Worm (Caenorhabditis elegans) whole organism, L4 larva: ENCODE results near the gene mtm-5.

Experiments used
- D1046.2 ChIP-seq: fragments of 200-800 bp; sonication (Bioruptor generic); IDR thresholded peaks from 2 replicates; pipeline ENCODE4 v1.3.6; 2022; ENCODE audit warnings: missing genetic modification characterization, missing compliant biosample characterization
- F10B5.3 ChIP-seq: sonication (generic microtip); optimal IDR thresholded peaks from 2 replicates; lab custom pipeline; 2016; ENCODE audit warnings: mild to moderate bottlenecking, missing genetic modification characterization, missing compliant biosample characterization
- Y105C5A.15 ChIP-seq: fragments of 200-800 bp; sonication (Bioruptor generic); IDR thresholded peaks from 2 replicates; pipeline ENCODE4 v1.3.6; 2022; ENCODE audit warnings: missing genetic modification characterization, missing compliant biosample characterization
- ZK337.2 ChIP-seq: fragments of 200-800 bp; sonication (Bioruptor generic); IDR thresholded peaks from 2 replicates; pipeline ENCODE4 v1.3.6; 2022; ENCODE audit warnings: missing genetic modification reagents, missing genetic modification characterization, missing compliant biosample characterization
- aha-1 ChIP-seq: fragments of 150-350 bp; peaks from one replicate; lab custom pipeline; 2014; ENCODE audit warnings: missing biosample characterization, missing genetic modification characterization
- aly-2 ChIP-seq: sonication (generic microtip); optimal IDR thresholded peaks from 2 replicates; lab custom pipeline; 2018; ENCODE audit warnings: missing biosample characterization, missing genetic modification characterization
- ceh-44 ChIP-seq: fragments of 200-800 bp; sonication (Bioruptor generic); IDR thresholded peaks from 2 replicates; pipeline ENCODE4 v1.3.6; 2022; ENCODE audit warnings: missing genetic modification reagents, missing genetic modification characterization, missing compliant biosample characterization
- ceh-62 ChIP-seq: sonication (generic microtip); optimal IDR thresholded peaks from 2 replicates; lab custom pipeline; 2017; ENCODE audit warnings: missing biosample characterization, missing genetic modification characterization
- ceh-82 ChIP-seq: sonication (generic microtip); optimal IDR thresholded peaks from 2 replicates; lab custom pipeline; 2017; ENCODE audit warnings: missing biosample characterization, missing genetic modification characterization
- ces-1 ChIP-seq: fragments of 150-350 bp; sonication (generic microtip); optimal IDR thresholded peaks from 4 replicates; lab custom pipeline; 2014; ENCODE audit warnings: missing biosample characterization, missing genetic modification reagents, missing genetic modification characterization
- daf-12 ChIP-seq: fragments of 150-350 bp; optimal IDR thresholded peaks from 2 replicates; lab custom pipeline; 2014; ENCODE audit warnings: missing biosample characterization, missing genetic modification reagents, missing genetic modification characterization
- daf-16 ChIP-seq, 3 experiments: sonication (generic microtip); optimal IDR thresholded peaks; 2 replicates each; lab custom pipeline; 2016 to 2017; ENCODE audit warnings: missing genetic modification characterization in 3 of 3, missing genetic modification reagents in 3 of 3, mild to moderate bottlenecking in 2 of 3, missing compliant biosample characterization in 2 of 3, missing biosample characterization in 1 of 3, moderate library complexity in 1 of 3
- daf-8 ChIP-seq: fragments of 200-800 bp; sonication (Bioruptor generic); IDR thresholded peaks from 2 replicates; pipeline ENCODE4 v1.3.6; 2022; ENCODE audit warnings: missing genetic modification characterization, missing compliant biosample characterization
- dmd-6 ChIP-seq: fragments of 200-800 bp; sonication (Bioruptor generic); IDR thresholded peaks from 2 replicates; pipeline ENCODE4 v1.3.6; 2022; ENCODE audit warnings: missing genetic modification reagents, missing genetic modification characterization, missing compliant biosample characterization
- gei-8 ChIP-seq: fragments of 200-800 bp; sonication (Bioruptor generic); optimal IDR thresholded peaks from 2 replicates; lab custom pipeline; 2018; ENCODE audit warnings: mild to moderate bottlenecking, missing genetic modification characterization, missing compliant biosample characterization
- hlh-11 ChIP-seq: fragments of 200-800 bp; sonication (Bioruptor generic); optimal IDR thresholded peaks from 2 replicates; lab custom pipeline; 2018; ENCODE audit warnings: mild to moderate bottlenecking, missing genetic modification characterization, missing compliant biosample characterization
- hmg-1.1 ChIP-seq: fragments of 200-800 bp; sonication (Bioruptor generic); IDR thresholded peaks from 2 replicates; pipeline ENCODE4 v1.3.6; 2022; ENCODE audit warnings: missing genetic modification reagents, missing genetic modification characterization, missing compliant biosample characterization
- lin-13 ChIP-seq: fragments of 150-350 bp; optimal IDR thresholded peaks from 2 replicates; lab custom pipeline; 2014; ENCODE audit warnings: missing biosample characterization, missing genetic modification reagents, missing genetic modification characterization
- lin-29 ChIP-seq: fragments of 200-800 bp; sonication (Bioruptor generic); IDR thresholded peaks from 2 replicates; pipeline ENCODE4 v1.3.6; 2022; ENCODE audit warnings: missing genetic modification reagents, missing genetic modification characterization, missing compliant biosample characterization
- lin-39 ChIP-seq: fragments of 150-350 bp; optimal IDR thresholded peaks from 2 replicates; lab custom pipeline; 2014; ENCODE audit warnings: missing biosample characterization, missing genetic modification reagents, missing genetic modification characterization
- mep-1 ChIP-seq: fragments of 150-350 bp; sonication (generic microtip); optimal IDR thresholded peaks from 3 replicates; lab custom pipeline; 2014; ENCODE audit warnings: missing biosample characterization, missing genetic modification characterization
- nhr-102 ChIP-seq: sonication (generic microtip); optimal IDR thresholded peaks from 2 replicates; lab custom pipeline; 2016; ENCODE audit warnings: mild to moderate bottlenecking, missing genetic modification characterization, moderate library complexity, missing compliant biosample characterization
- nhr-11 ChIP-seq: fragments of 150-350 bp; optimal IDR thresholded peaks from 2 replicates; lab custom pipeline; 2014; ENCODE audit warnings: missing biosample characterization, missing genetic modification characterization
- nhr-42 ChIP-seq: fragments of 200-800 bp; sonication (Bioruptor generic); IDR thresholded peaks from 2 replicates; pipeline ENCODE4 v1.3.6; 2022; ENCODE audit warnings: missing genetic modification characterization, missing compliant biosample characterization
- nhr-48 ChIP-seq: sonication (generic microtip); optimal IDR thresholded peaks from 2 replicates; lab custom pipeline; 2016; ENCODE audit warnings: mild to moderate bottlenecking, missing genetic modification characterization, missing compliant biosample characterization
- nhr-6 ChIP-seq: fragments of 150-350 bp; optimal IDR thresholded peaks from 2 replicates; lab custom pipeline; 2014; ENCODE audit warnings: missing biosample characterization, missing genetic modification characterization
- nhr-76 ChIP-seq: fragments of 150-350 bp; optimal IDR thresholded peaks from 2 replicates; lab custom pipeline; 2014; ENCODE audit warnings: missing biosample characterization, missing genetic modification characterization
- saeg-2 ChIP-seq: fragments of 200-800 bp; sonication (Bioruptor generic); IDR thresholded peaks from 2 replicates; pipeline ENCODE4 v1.3.6; 2022; ENCODE audit warnings: missing genetic modification reagents, missing genetic modification characterization, missing compliant biosample characterization
- snpc-1.2 ChIP-seq: fragments of 200-800 bp; sonication (Bioruptor generic); IDR thresholded peaks from 2 replicates; pipeline ENCODE4 v1.3.6; 2022; ENCODE audit warnings: missing genetic modification reagents, missing genetic modification characterization, missing compliant biosample characterization
- tra-1 ChIP-seq: fragments of 200-800 bp; sonication (Bioruptor generic); IDR thresholded peaks from 2 replicates; pipeline ENCODE4 v1.3.6; 2022; ENCODE audit warnings: missing genetic modification reagents, missing genetic modification characterization, missing compliant biosample characterization
- unc-62 ChIP-seq, 3 experiments: fragments of 150-350 bp in 1 of 3; sonication (generic microtip); optimal IDR thresholded peaks in 2 of 3; peaks in 1 of 3; 1 replicate in 1 of 3; 2 replicates in 2 of 3; lab custom pipeline; 2014 to 2017; ENCODE audit warnings: missing biosample characterization in 3 of 3, missing genetic modification characterization in 3 of 3, missing genetic modification reagents in 3 of 3, missing genotype in 1 of 3

The mtm-5 gene

DNA sequence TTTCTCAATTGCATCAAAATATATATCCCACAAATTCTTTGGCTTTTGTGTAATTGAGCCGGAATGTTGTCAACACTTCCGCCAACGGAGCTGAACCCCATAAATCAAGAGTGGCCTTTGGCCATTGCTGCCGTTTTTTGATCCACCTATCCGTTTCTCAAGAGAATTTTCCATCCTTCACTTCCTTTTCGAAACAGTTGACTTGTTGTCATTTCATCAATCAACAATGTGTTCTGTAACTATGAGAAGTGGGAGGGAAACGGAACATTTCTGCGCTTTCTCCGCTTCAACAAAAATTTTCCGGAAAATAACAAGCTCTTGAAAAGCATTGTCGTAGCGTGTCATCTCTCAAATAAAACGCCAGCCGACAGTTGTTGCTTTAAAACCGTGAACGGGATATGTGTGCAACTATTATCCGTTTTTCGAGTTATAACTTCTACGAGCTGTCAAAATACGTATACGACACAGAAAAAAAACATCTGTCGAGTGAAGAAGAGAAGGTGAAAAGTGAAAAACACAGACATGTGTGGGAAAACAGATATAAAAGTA, 43.3 kb downstream of the mtm-5 start:
- TF ChIP-seq nhr-11 (tag; lab: Kevin White, UChicago): peak; percentile 80
- no peak for TF ChIP-seq nhr-102 (tag; lab: Kevin White, UChicago)
- no peak for TF ChIP-seq lin-13 (GFP tag; lab: Kevin White, UChicago)
- TF ChIP-seq ces-1 (GFP tag; lab: Kevin White, UChicago): no peak
- peak; percentile 12 for TF ChIP-seq hlh-11
- TF ChIP-seq unc-62 (GFP tag; optimal IDR thresholded peaks at IDR 0.05 in 1 of 2; lab: Kevin White, UChicago): peak in 1 of 2 experiments; percentile 60
- no peak for TF ChIP-seq unc-62 (tag; optimal IDR thresholded peaks at IDR 0.05; lab: Kevin White, UChicago)
- TF ChIP-seq daf-16 (GFP tag; optimal IDR thresholded peaks at IDR 0.05; lab: Kevin White, UChicago): peak in 1 of 2 experiments; percentile 95
- no peak for TF ChIP-seq daf-16 (tag; optimal IDR thresholded peaks at IDR 0.05; lab: Kevin White, UChicago)

DNA sequence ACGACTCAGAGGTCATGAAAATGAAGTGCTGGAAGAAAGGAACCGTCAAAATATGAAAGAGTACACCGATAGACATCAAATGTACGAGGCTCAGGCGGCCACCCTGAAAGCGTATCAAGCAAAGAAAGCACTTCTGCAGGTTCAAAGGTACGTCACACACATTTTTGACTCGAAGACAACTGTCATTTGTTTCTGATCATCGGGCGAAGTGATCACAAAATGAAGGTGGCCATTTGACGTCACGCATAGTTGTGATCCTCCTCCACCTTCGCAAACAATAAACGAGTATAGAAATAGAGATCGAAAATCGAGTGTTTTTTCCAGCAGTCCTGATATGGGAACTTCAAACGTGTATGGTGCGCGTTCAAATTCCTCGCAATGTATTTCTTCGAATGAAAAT, 44.0 kb downstream of the mtm-5 start:
- no peak for TF ChIP-seq ceh-44
- no peak for TF ChIP-seq nhr-42 (GFP tag; lab: Robert Waterston, UW)
- TF ChIP-seq daf-8 (GFP tag; lab: Robert Waterston, UW): no peak
- no peak for TF ChIP-seq gei-8 (GFP tag; lab: Kevin White, UChicago)
- TF ChIP-seq nhr-48: no peak
- TF ChIP-seq hlh-11: no peak
- TF ChIP-seq snpc-1.2 (GFP tag; lab: Robert Waterston, UW): no peak
- TF ChIP-seq, all 104 proteins: peak for 0

DNA sequence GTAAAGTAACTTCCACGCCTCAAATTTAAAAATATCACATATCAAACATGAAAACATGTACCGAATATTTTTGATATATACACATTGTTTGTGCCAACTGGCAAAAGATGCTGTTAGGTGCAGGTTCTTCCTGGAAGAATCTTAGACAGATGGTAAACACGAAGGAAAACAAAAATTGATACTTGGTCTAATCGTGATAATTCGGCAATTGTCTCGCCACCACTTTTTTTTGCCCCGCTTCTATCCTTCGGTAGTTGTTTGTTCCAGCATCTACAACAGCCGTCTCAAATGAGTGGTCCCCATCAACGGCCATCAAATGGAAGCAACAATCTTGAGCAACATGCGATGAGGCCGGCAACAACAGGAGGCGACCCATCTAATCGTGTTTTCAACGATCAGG, 45.8 kb downstream of the mtm-5 start:
- TF ChIP-seq nhr-6 (tag; lab: Kevin White, UChicago) (no peak), ceh-82 (tag; lab: Kevin White, UChicago) (no peak), hmg-1.1 (GFP tag; lab: Robert Waterston, UW) (no peak), daf-12 (tag; lab: Kevin White, UChicago) (no peak), nhr-102 (tag; lab: Kevin White, UChicago) (no peak), gei-8 (GFP tag; lab: Kevin White, UChicago) (no peak), nhr-11 (tag; lab: Kevin White, UChicago) (peak; percentile 19), daf-16 (GFP tag; optimal IDR thresholded peaks at IDR 0.05; lab: Kevin White, UChicago) (peak in 1 of 2 experiments; percentile 99), daf-16 (tag; optimal IDR thresholded peaks at IDR 0.05; lab: Kevin White, UChicago) (no peak), F10B5.3 (tag; lab: Kevin White, UChicago) (no peak), ceh-62 (no peak), hlh-11 (peak; percentile 17), Y105C5A.15 (GFP tag; lab: Robert Waterston, UW) (no peak), nhr-76 (tag; lab: Kevin White, UChicago) (no peak)

DNA sequence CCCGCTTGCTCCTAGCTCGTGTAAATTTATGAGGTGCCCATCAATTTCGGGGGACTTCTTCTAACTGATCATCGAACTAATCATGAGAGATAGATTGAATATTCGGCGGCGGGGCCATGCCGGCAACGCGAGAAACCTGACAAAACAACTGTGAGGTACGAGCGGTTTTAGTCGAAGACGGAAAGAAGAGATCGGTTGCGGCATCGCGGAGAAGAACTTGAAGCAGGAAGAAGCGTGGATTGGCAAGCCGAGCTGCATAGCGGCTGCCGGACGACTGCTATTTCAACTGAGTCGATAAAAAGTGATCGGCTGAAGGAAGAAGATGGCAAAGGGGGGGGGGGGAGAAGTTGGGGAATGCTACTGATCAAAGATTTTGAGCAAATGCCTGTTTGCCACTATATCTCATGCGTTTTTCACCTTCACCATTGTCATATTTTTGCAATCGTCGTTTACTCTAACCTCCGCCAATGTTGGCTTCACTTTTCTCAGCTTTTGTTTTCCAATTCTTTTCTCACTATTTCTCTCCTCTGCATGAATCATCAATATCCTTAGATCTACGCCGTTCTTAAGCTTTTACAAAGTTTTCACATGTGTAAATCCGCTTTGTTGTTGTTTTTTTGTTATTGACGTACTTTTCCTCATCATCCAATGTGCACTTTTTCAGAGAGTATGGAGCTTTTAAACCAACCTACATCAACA, 47.6 kb downstream of the mtm-5 start, which contains the start of gene pqn-62:
Gene pqn-62 (plus strand): TSS at position 649 of the 699 bp plus-strand sequence.
- peak; percentile 47 for TF ChIP-seq hlh-11
- no peak for TF ChIP-seq dmd-6 (GFP tag; lab: Robert Waterston, UW)
- no peak for TF ChIP-seq mep-1 (tag; lab: Kevin White, UChicago)
- no peak for TF ChIP-seq ZK337.2 (GFP tag; lab: Robert Waterston, UW)
- no peak for TF ChIP-seq D1046.2 (GFP tag; lab: Robert Waterston, UW)
- TF ChIP-seq saeg-2 (GFP tag; lab: Robert Waterston, UW): no peak
- no peak for TF ChIP-seq aly-2
- TF ChIP-seq tra-1 (GFP tag; lab: Robert Waterston, UW): 0 out of 2 replicates have a peak, but pooled peaks have one; percentile 6
- TF ChIP-seq lin-29 (GFP tag; lab: Robert Waterston, UW): no peak
- TF ChIP-seq lin-39 (tag; lab: Kevin White, UChicago): no peak
- peak; percentile 74 for TF ChIP-seq aha-1 (tag; lab: Kevin White, UChicago)
